Worm (Caenorhabditis elegans) whole organism, L2 larva: Measurements from ENCODE around the gene C03F11.4.

Source experiments
- C34F6.9 ChIP-seq: fragments of 150-350 bp; optimal IDR thresholded peaks from 2 replicates; lab custom pipeline; 2014; ENCODE audit warnings: missing biosample characterization, missing genetic modification characterization
- F13H6.1 ChIP-seq: sonication (generic microtip); optimal IDR thresholded peaks from 2 replicates; lab custom pipeline; 2016; ENCODE audit warnings: missing genetic modification characterization, missing compliant biosample characterization
- Y55F3AM.14 ChIP-seq: fragments of 200-800 bp; sonication (Bioruptor generic); optimal IDR thresholded peaks from 2 replicates; lab custom pipeline; 2018; ENCODE audit warnings: mild to moderate bottlenecking, missing genetic modification characterization, missing compliant biosample characterization
- ZK546.5 ChIP-seq: sonication (generic microtip); optimal IDR thresholded peaks from 2 replicates; lab custom pipeline; 2017; ENCODE audit warnings: missing biosample characterization, missing genetic modification characterization
- alr-1 ChIP-seq: fragments of 150-350 bp; optimal IDR thresholded peaks from 2 replicates; lab custom pipeline; 2014; ENCODE audit warnings: missing biosample characterization, missing genetic modification characterization
- aly-2 ChIP-seq: fragments of 150-350 bp; optimal IDR thresholded peaks from 2 replicates; lab custom pipeline; 2014; ENCODE audit warnings: missing biosample characterization, missing genetic modification characterization
- ama-1 ChIP-seq: fragments of 150-350 bp; optimal IDR thresholded peaks from 2 replicates; lab custom pipeline; 2018; ENCODE audit warnings: inconsistent platforms
- blmp-1 ChIP-seq: sonication (generic microtip); optimal IDR thresholded peaks from 2 replicates; lab custom pipeline; 2017; ENCODE audit warnings: missing genetic modification characterization, mild to moderate bottlenecking, missing compliant biosample characterization, antibody characterized with exemption, moderate library complexity; ENCODE audit not compliant: insufficient read depth
- ceh-82 ChIP-seq: fragments of 150-350 bp; optimal IDR thresholded peaks from 2 replicates; lab custom pipeline; 2014; ENCODE audit warnings: missing biosample characterization, missing genetic modification characterization
- dmd-4 ChIP-seq: sonication (generic microtip); optimal IDR thresholded peaks from 2 replicates; lab custom pipeline; 2017; ENCODE audit warnings: missing biosample characterization, missing genetic modification characterization
- egl-27 ChIP-seq: sonication (generic microtip); optimal IDR thresholded peaks from 3 replicates; lab custom pipeline; 2017; ENCODE audit warnings: missing biosample characterization, missing genetic modification reagents, missing genetic modification characterization
- gmeb-1 ChIP-seq: fragments of 150-350 bp; optimal IDR thresholded peaks from 2 replicates; lab custom pipeline; 2014; ENCODE audit warnings: missing biosample characterization, missing genetic modification characterization
- lin-11 ChIP-seq: fragments of 150-350 bp; sonication (generic microtip); optimal IDR thresholded peaks from 2 replicates; lab custom pipeline; 2014; ENCODE audit warnings: missing biosample characterization, missing genetic modification characterization, inconsistent platforms, mixed read lengths
- lin-13 ChIP-seq: fragments of 150-350 bp; optimal IDR thresholded peaks from 2 replicates; lab custom pipeline; 2014; ENCODE audit warnings: missing biosample characterization, missing genetic modification reagents, missing genetic modification characterization
- lin-39 ChIP-seq: fragments of 150-350 bp; optimal IDR thresholded peaks from 2 replicates; lab custom pipeline; 2014; ENCODE audit warnings: missing biosample characterization, missing genetic modification reagents, missing genetic modification characterization
- lsy-2 ChIP-seq, 2 experiments: fragments of 150-350 bp in 1 of 2; sonication (generic microtip) in 1 of 2; optimal IDR thresholded peaks; 2 replicates each; lab custom pipeline; 2014 to 2017; ENCODE audit warnings: missing biosample characterization in 2 of 2, missing genetic modification characterization in 2 of 2
- mab-5 ChIP-seq: fragments of 150-350 bp; optimal IDR thresholded peaks from 2 replicates; lab custom pipeline; 2014; ENCODE audit warnings: missing biosample characterization, missing genetic modification characterization
- nhr-10 ChIP-seq: sonication (generic microtip); optimal IDR thresholded peaks from 2 replicates; lab custom pipeline; 2017; ENCODE audit warnings: missing biosample characterization, missing genetic modification characterization
- nhr-11 ChIP-seq: fragments of 150-350 bp; optimal IDR thresholded peaks from 2 replicates; lab custom pipeline; 2014; ENCODE audit warnings: missing biosample characterization, missing genetic modification characterization
- nhr-12 ChIP-seq: fragments of 150-350 bp; optimal IDR thresholded peaks from 2 replicates; lab custom pipeline; 2014; ENCODE audit warnings: missing biosample characterization, missing genetic modification characterization
- nhr-129 ChIP-seq: fragments of 150-350 bp; optimal IDR thresholded peaks from 2 replicates; lab custom pipeline; 2014; ENCODE audit warnings: missing biosample characterization, missing genetic modification characterization
- nhr-21 ChIP-seq: fragments of 150-350 bp; optimal IDR thresholded peaks from 2 replicates; lab custom pipeline; 2014; ENCODE audit warnings: missing biosample characterization, missing genetic modification characterization
- nhr-237 ChIP-seq: fragments of 150-350 bp; optimal IDR thresholded peaks from 2 replicates; lab custom pipeline; 2014; ENCODE audit warnings: missing biosample characterization, missing genetic modification characterization
- nhr-25 ChIP-seq: fragments of 150-350 bp; sonication (generic microtip); optimal IDR thresholded peaks from 3 replicates; lab custom pipeline; 2014; ENCODE audit warnings: missing biosample characterization, missing genetic modification characterization
- nhr-6 ChIP-seq: fragments of 150-350 bp; optimal IDR thresholded peaks from 2 replicates; lab custom pipeline; 2014; ENCODE audit warnings: missing biosample characterization, missing genetic modification characterization
- nhr-77 ChIP-seq: fragments of 150-350 bp; optimal IDR thresholded peaks from 2 replicates; lab custom pipeline; 2014; ENCODE audit warnings: missing biosample characterization, missing genetic modification characterization
- peb-1 ChIP-seq: fragments of 150-350 bp; optimal IDR thresholded peaks from 2 replicates; lab custom pipeline; 2014; ENCODE audit warnings: missing biosample characterization, missing genetic modification characterization
- skn-1 ChIP-seq: sonication (generic microtip); optimal IDR thresholded peaks from 2 replicates; lab custom pipeline; 2017; ENCODE audit warnings: missing biosample characterization, missing genetic modification characterization
- sma-3 ChIP-seq: sonication (generic microtip); optimal IDR thresholded peaks from 2 replicates; lab custom pipeline; 2016; ENCODE audit warnings: missing genetic modification reagents, missing genetic modification characterization, missing compliant biosample characterization
- sma-9 ChIP-seq, 2 experiments: fragments of 150-350 bp in 1 of 2; sonication (generic microtip) in 1 of 2; optimal IDR thresholded peaks; 2 replicates each; lab custom pipeline; 2014 to 2016; ENCODE audit warnings: missing genetic modification characterization in 2 of 2, mild to moderate bottlenecking in 1 of 2, missing biosample characterization in 1 of 2, missing compliant biosample characterization in 1 of 2, missing genetic modification reagents in 1 of 2, moderate library complexity in 1 of 2
- snpc-4 ChIP-seq: fragments of 150-350 bp; optimal IDR thresholded peaks from 2 replicates; lab custom pipeline; 2014; ENCODE audit warnings: missing biosample characterization, missing genetic modification characterization
- unc-39 ChIP-seq: fragments of 150-350 bp; optimal IDR thresholded peaks from 2 replicates; lab custom pipeline; 2014; ENCODE audit warnings: missing biosample characterization, missing genetic modification characterization
- unc-55 ChIP-seq: fragments of 150-350 bp; sonication (generic microtip); optimal IDR thresholded peaks from 3 replicates; lab custom pipeline; 2014; ENCODE audit warnings: missing biosample characterization, missing genetic modification reagents, missing genetic modification characterization
- zag-1 ChIP-seq: fragments of 150-350 bp; optimal IDR thresholded peaks from 2 replicates; lab custom pipeline; 2014; ENCODE audit warnings: missing biosample characterization, missing genetic modification characterization
- ztf-1 ChIP-seq: fragments of 200-800 bp; sonication (Bioruptor generic); conservative IDR thresholded peaks from 2 replicates; pipeline ENCODE4 v1.3.6; 2022; ENCODE audit warnings: missing genetic modification characterization, missing compliant biosample characterization
- ztf-11 ChIP-seq: sonication (generic microtip); optimal IDR thresholded peaks from 2 replicates; lab custom pipeline; 2017; ENCODE audit warnings: missing biosample characterization, missing genetic modification characterization
- ztf-4 ChIP-seq: fragments of 150-350 bp; optimal IDR thresholded peaks from 2 replicates; lab custom pipeline; 2014; ENCODE audit warnings: missing biosample characterization, missing genetic modification characterization

The C03F11.4 gene

ce11 chrX:5397300-5397699 is 8.9 kb downstream of the C03F11.4 start, which contains the start of gene C03F11.2:
Gene C03F11.2, minus strand, starts transcription at chrX:5397400.
- TF ChIP-seq C34F6.9 (tag; lab: Kevin White, UChicago), result no peak
- no peak for TF ChIP-seq sma-9 (GFP tag; optimal IDR thresholded peaks at IDR 0.05; lab: Kevin White, UChicago)
- TF ChIP-seq sma-9 (tag; optimal IDR thresholded peaks at IDR 0.05; lab: Kevin White, UChicago), result no peak
- no peak for TF ChIP-seq ama-1 (lab: Kevin White, UChicago)
- TF ChIP-seq F13H6.1, result no peak
- TF ChIP-seq dmd-4, result no peak
- TF ChIP-seq lin-11, result no peak
- TF ChIP-seq ztf-4 (tag; lab: Kevin White, UChicago), result no peak
- no peak for TF ChIP-seq lin-39 (tag; lab: Kevin White, UChicago)
- TF ChIP-seq nhr-237 (tag; lab: Kevin White, UChicago), result no peak
- TF ChIP-seq sma-3 (GFP tag; lab: Kevin White, UChicago), result no peak
- TF ChIP-seq ceh-82 (tag; lab: Kevin White, UChicago), result no peak
- no peak for TF ChIP-seq skn-1 (tag; lab: Kevin White, UChicago)
- no peak for TF ChIP-seq nhr-77
- no peak for TF ChIP-seq ZK546.5 (tag; lab: Kevin White, UChicago)
- TF ChIP-seq nhr-129, result no peak
- TF ChIP-seq nhr-25, result no peak
- TF ChIP-seq ztf-1 (GFP tag; lab: Robert Waterston, UW), result no peak
- no peak for TF ChIP-seq unc-55 (GFP tag; lab: Kevin White, UChicago)
- no peak for TF ChIP-seq peb-1

ce11 chrX:5387629-5388028 is 18.6 kb downstream of the C03F11.4 start:
- TF ChIP-seq unc-39 (tag; lab: Kevin White, UChicago) (no peak), C34F6.9 (tag; lab: Kevin White, UChicago) (peak; percentile 18), nhr-6 (tag; lab: Kevin White, UChicago) (no peak), blmp-1 (tag; lab: Kevin White, UChicago) (no peak), lsy-2 (tag; optimal IDR thresholded peaks at IDR 0.05; lab: Kevin White, UChicago) (no peak), nhr-10 (tag; lab: Kevin White, UChicago) (no peak), alr-1 (tag; lab: Kevin White, UChicago) (no peak), lin-39 (tag; lab: Kevin White, UChicago) (no peak), ztf-1 (GFP tag; lab: Robert Waterston, UW) (no peak), mab-5 (no peak), ztf-11 (tag; lab: Kevin White, UChicago) (no peak), gmeb-1 (no peak), ztf-4 (tag; lab: Kevin White, UChicago) (no peak), nhr-21 (tag; lab: Kevin White, UChicago) (peak; percentile 66)

- TF ChIP-seq ztf-1 (GFP tag; lab: Robert Waterston, UW) (no peak), Y55F3AM.14 (GFP tag; lab: Kevin White, UChicago) (no peak), alr-1 (tag; lab: Kevin White, UChicago) (no peak), ceh-82 (tag; lab: Kevin White, UChicago) (no peak), sma-3 (GFP tag; lab: Kevin White, UChicago) (no peak)
Measured at ce11 chrX:5386558-5386957, 19.7 kb downstream of the C03F11.4 start, which contains the start of gene kcnl-3. Gene kcnl-3, plus strand, starts transcription at chrX:5386858.

ce11 chrX:5382778-5383177 is 23.5 kb downstream of the C03F11.4 start:
- no peak for TF ChIP-seq ZK546.5 (tag; lab: Kevin White, UChicago)
- no peak for TF ChIP-seq ztf-11 (tag; lab: Kevin White, UChicago)
- no peak for TF ChIP-seq ama-1 (lab: Kevin White, UChicago)
- no peak for TF ChIP-seq nhr-21 (tag; lab: Kevin White, UChicago)
- TF ChIP-seq aly-2 (tag; lab: Kevin White, UChicago), result no peak
- no peak for TF ChIP-seq C34F6.9 (tag; lab: Kevin White, UChicago)
- no peak for TF ChIP-seq nhr-11
- no peak for TF ChIP-seq ceh-82 (tag; lab: Kevin White, UChicago)
- no peak for TF ChIP-seq zag-1 (tag; lab: Kevin White, UChicago)
- TF ChIP-seq skn-1 (tag; lab: Kevin White, UChicago), result no peak
- no peak for TF ChIP-seq nhr-12
- TF ChIP-seq snpc-4 (tag; lab: Kevin White, UChicago), result no peak
- no peak for TF ChIP-seq ztf-1 (GFP tag; lab: Robert Waterston, UW)
- TF ChIP-seq lin-13 (GFP tag; lab: Kevin White, UChicago), result no peak
- TF ChIP-seq lin-11, result no peak
- TF ChIP-seq peb-1, result no peak
- TF ChIP-seq egl-27 (tag; lab: Kevin White, UChicago), result no peak
